Worm (Caenorhabditis elegans) whole organism, L1 larva: ENCODE measurements around the gene F13A2.5.

Experiments
- C16A3.4 ChIP-seq: fragments of 150-350 bp; optimal IDR thresholded peaks from 2 replicates; lab custom pipeline; 2014; ENCODE audit warnings: missing biosample characterization, missing genetic modification characterization
- blmp-1 ChIP-seq: fragments of 150-350 bp; optimal IDR thresholded peaks from 2 replicates; lab custom pipeline; 2014; ENCODE audit warnings: missing biosample characterization, missing genetic modification characterization
- ceh-63 ChIP-seq: fragments of 200-800 bp; sonication (Bioruptor generic); optimal IDR thresholded peaks from 2 replicates; lab custom pipeline; 2018; ENCODE audit warnings: mild to moderate bottlenecking, missing genetic modification characterization, missing compliant biosample characterization
- ceh-8 ChIP-seq: fragments of 200-800 bp; sonication (Bioruptor generic); optimal IDR thresholded peaks from 2 replicates; lab custom pipeline; 2018; ENCODE audit warnings: mild to moderate bottlenecking, missing genetic modification characterization, moderate library complexity, missing compliant biosample characterization
- ces-1 ChIP-seq: fragments of 150-350 bp; optimal IDR thresholded peaks from 2 replicates; lab custom pipeline; 2014; ENCODE audit warnings: missing biosample characterization, missing genetic modification reagents, missing genetic modification characterization
- dpl-1 ChIP-seq, 3 experiments: fragments of 150-350 bp in 2 of 3; sonication (generic microtip) in 1 of 3; optimal IDR thresholded peaks; 2 replicates each; lab custom pipeline; 2014 to 2017; ENCODE audit warnings: missing biosample characterization in 3 of 3, missing genetic modification characterization in 3 of 3, missing genetic modification reagents in 3 of 3
- efl-1 ChIP-seq, 4 experiments: fragments of 150-350 bp; optimal IDR thresholded peaks in 3 of 4; peaks in 1 of 4; 1 replicate in 1 of 4; 2 replicates in 3 of 4; lab custom pipeline; 2014; ENCODE audit warnings: missing biosample characterization in 2 of 4, missing genetic modification characterization in 2 of 4, missing genetic modification reagents in 2 of 4
- efl-3 ChIP-seq: fragments of 200-800 bp; sonication (Bioruptor generic); optimal IDR thresholded peaks from 2 replicates; lab custom pipeline; 2018; ENCODE audit warnings: mild to moderate bottlenecking, missing genetic modification characterization, missing compliant biosample characterization
- egl-27 ChIP-seq, 2 experiments: fragments of 150-350 bp in 1 of 2; sonication (generic microtip); optimal IDR thresholded peaks; 3 replicates each; lab custom pipeline; 2017 to 2018; ENCODE audit warnings: missing biosample characterization in 2 of 2, missing genetic modification characterization in 2 of 2, missing genetic modification reagents in 2 of 2
- elt-3 ChIP-seq, 6 experiments: fragments of 150-350 bp in 1 of 6; sonication (generic microtip); optimal IDR thresholded peaks; 2 replicates each; lab custom pipeline; 2017 to 2018; ENCODE audit warnings: missing biosample characterization in 6 of 6, missing genetic modification characterization in 6 of 6, inconsistent platforms in 1 of 6
- ets-5 ChIP-seq: fragments of 200-800 bp; sonication (Bioruptor generic); IDR thresholded peaks from 2 replicates; pipeline ENCODE4 v1.3.6; 2022; ENCODE audit warnings: missing genetic modification characterization, missing compliant biosample characterization
- fkh-10 ChIP-seq: sonication (generic microtip); optimal IDR thresholded peaks from 2 replicates; lab custom pipeline; 2017; ENCODE audit warnings: missing biosample characterization, missing genetic modification reagents, missing genetic modification characterization
- fkh-4 ChIP-seq: sonication (generic microtip); optimal IDR thresholded peaks from 2 replicates; lab custom pipeline; 2016; ENCODE audit warnings: missing compliant biosample characterization, missing genetic modification characterization, borderline replicate concordance
- fkh-8 ChIP-seq: sonication (generic microtip); optimal IDR thresholded peaks from 2 replicates; lab custom pipeline; 2016; ENCODE audit warnings: mild to moderate bottlenecking, missing genetic modification characterization, missing compliant biosample characterization
- fos-1 ChIP-seq: fragments of 150-350 bp; optimal IDR thresholded peaks from 2 replicates; lab custom pipeline; 2014; ENCODE audit warnings: missing biosample characterization, missing genetic modification characterization
- grh-1 ChIP-seq: fragments of 200-800 bp; sonication (Bioruptor generic); IDR thresholded peaks from 2 replicates; pipeline ENCODE4 v1.3.6; 2022; ENCODE audit warnings: missing genetic modification reagents, missing genetic modification characterization, missing compliant biosample characterization
- hlh-17 ChIP-seq: fragments of 200-800 bp; sonication (Bioruptor generic); optimal IDR thresholded peaks from 2 replicates; lab custom pipeline; 2018; ENCODE audit warnings: missing genetic modification characterization, mild to moderate bottlenecking, missing compliant biosample characterization, moderate library complexity, borderline replicate concordance
- lin-13 ChIP-seq: fragments of 150-350 bp; optimal IDR thresholded peaks from 2 replicates; lab custom pipeline; 2014; ENCODE audit warnings: missing biosample characterization, missing genetic modification reagents, missing genetic modification characterization
- lin-35 ChIP-seq, 2 experiments: fragments of 150-350 bp; optimal IDR thresholded peaks; 2 replicates each; lab custom pipeline; 2014; ENCODE audit warnings: missing biosample characterization in 2 of 2, missing genetic modification characterization in 2 of 2, missing genetic modification reagents in 2 of 2
- lin-39 ChIP-seq: fragments of 150-350 bp; optimal IDR thresholded peaks from 2 replicates; lab custom pipeline; 2014; ENCODE audit warnings: missing biosample characterization, missing genetic modification reagents, missing genetic modification characterization
- nhr-12 ChIP-seq: sonication (generic microtip); optimal IDR thresholded peaks from 2 replicates; lab custom pipeline; 2017; ENCODE audit warnings: missing biosample characterization, missing genetic modification characterization
- nhr-20 ChIP-seq: sonication (generic microtip); optimal IDR thresholded peaks from 2 replicates; lab custom pipeline; 2016; ENCODE audit warnings: mild to moderate bottlenecking, missing genetic modification characterization, missing compliant biosample characterization
- nhr-71 ChIP-seq: sonication (generic microtip); optimal IDR thresholded peaks from 2 replicates; lab custom pipeline; 2016; ENCODE audit warnings: mild to moderate bottlenecking, missing genetic modification characterization, moderate library complexity, missing compliant biosample characterization
- pax-3 ChIP-seq: fragments of 200-800 bp; sonication (Bioruptor generic); optimal IDR thresholded peaks from 2 replicates; lab custom pipeline; 2018; ENCODE audit warnings: mild to moderate bottlenecking, missing genetic modification characterization, moderate library complexity, missing compliant biosample characterization
- pqm-1 ChIP-seq: sonication (generic microtip); optimal IDR thresholded peaks from 3 replicates; lab custom pipeline; 2017; ENCODE audit warnings: missing biosample characterization, missing genetic modification characterization
- skn-1 ChIP-seq: fragments of 150-350 bp; optimal IDR thresholded peaks from 2 replicates; lab custom pipeline; 2014; ENCODE audit warnings: missing biosample characterization, missing genetic modification characterization
- snu-23 ChIP-seq: sonication (generic microtip); optimal IDR thresholded peaks from 2 replicates; lab custom pipeline; 2016; ENCODE audit warnings: missing genetic modification characterization, missing compliant biosample characterization
- sox-4 ChIP-seq: sonication (generic microtip); optimal IDR thresholded peaks from 2 replicates; lab custom pipeline; 2016; ENCODE audit warnings: missing genetic modification characterization, missing compliant biosample characterization
- tlp-1 ChIP-seq: fragments of 150-350 bp; optimal IDR thresholded peaks from 2 replicates; lab custom pipeline; 2014; ENCODE audit warnings: missing biosample characterization, missing genetic modification characterization
- unc-130 ChIP-seq: fragments of 150-350 bp; optimal IDR thresholded peaks from 2 replicates; lab custom pipeline; 2017; ENCODE audit warnings: missing biosample characterization, missing genetic modification characterization, inconsistent platforms
- vab-15 ChIP-seq: sonication (generic microtip); optimal IDR thresholded peaks from 2 replicates; lab custom pipeline; 2017; ENCODE audit warnings: missing genotype, mild to moderate bottlenecking, missing genetic modification characterization, missing compliant biosample characterization
- xbp-1 ChIP-seq: sonication (generic microtip); optimal IDR thresholded peaks from 2 replicates; lab custom pipeline; 2016; ENCODE audit warnings: missing genetic modification characterization, missing compliant biosample characterization
- ztf-11 ChIP-seq, 2 experiments: sonication (generic microtip); optimal IDR thresholded peaks; 2 replicates each; lab custom pipeline; 2016 to 2017; ENCODE audit warnings: missing genetic modification characterization in 2 of 2, missing biosample characterization in 1 of 2, missing compliant biosample characterization in 1 of 2
- ztf-4 ChIP-seq: fragments of 150-350 bp; optimal IDR thresholded peaks from 2 replicates; lab custom pipeline; 2014; ENCODE audit warnings: missing biosample characterization, missing genetic modification characterization

Gene F13A2.5

ce11 chrV:4450523-4451089, 48.8 kb upstream of the F13A2.5 start, which contains the start of gene rft-2 (continued):
- TF ChIP-seq snu-23 (GFP tag; lab: Kevin White, UChicago) = peak; percentile 69
- TF ChIP-seq ceh-63 (GFP tag; lab: Kevin White, UChicago) = no peak
- TF ChIP-seq ztf-4 (tag; lab: Kevin White, UChicago) = no peak
- no peak for TF ChIP-seq hlh-17 (GFP tag; lab: Kevin White, UChicago)
- no peak for TF ChIP-seq unc-130 (tag; lab: Kevin White, UChicago)
- peak; percentile 93 to 96 (median 95) for TF ChIP-seq dpl-1 (GFP tag; optimal IDR thresholded peaks at IDR 0.05; lab: Kevin White, UChicago)
- peak; percentile 53 for TF ChIP-seq fkh-8 (tag; lab: Kevin White, UChicago)
- peak; percentile 49 for TF ChIP-seq blmp-1 (tag; lab: Kevin White, UChicago)
- peak; percentile 58 for TF ChIP-seq xbp-1 (tag; lab: Kevin White, UChicago)
- TF ChIP-seq C16A3.4 (tag; lab: Kevin White, UChicago) = peak; percentile 39
- TF ChIP-seq fos-1 = peak; percentile 16
- peak; percentile 27 for TF ChIP-seq lin-13

- TF ChIP-seq hlh-17 (GFP tag; lab: Kevin White, UChicago) (no peak), fkh-8 (tag; lab: Kevin White, UChicago) (no peak), ceh-63 (GFP tag; lab: Kevin White, UChicago) (no peak), egl-27 (tag; optimal IDR thresholded peaks at IDR 0.05; lab: Kevin White, UChicago) (no peak), C16A3.4 (tag; lab: Kevin White, UChicago) (no peak), snu-23 (GFP tag; lab: Kevin White, UChicago) (no peak), ets-5 (no peak)
Observed at ce11 chrV:4447637-4448036, 45.9 kb upstream of the F13A2.5 start.

ce11 chrV:4442749-4443381, 41.1 kb upstream of the F13A2.5 start, which contains the start of gene rft-1:
TSS of gene rft-1 (minus strand) at chrV:4443223.
- TF ChIP-seq efl-3 (no peak), efl-1 (optimal IDR thresholded peaks at IDR 0.05; lab: Kevin White, UChicago) (no peak), efl-1 (GFP tag; optimal IDR thresholded peaks at IDR 0.05 in 1 of 2; lab: Kevin White, UChicago) (peak in 1 of 2 experiments; percentile 88), nhr-20 (tag; lab: Kevin White, UChicago) (peak; percentile 23), lin-35 (GFP tag; optimal IDR thresholded peaks at IDR 0.05; lab: Kevin White, UChicago) (peak in 1 of 2 experiments; percentile 21)

ce11 chrV:4437215-4437614, 35.5 kb upstream of the F13A2.5 start:
- TF ChIP-seq blmp-1 (tag; lab: Kevin White, UChicago) (peak; percentile 59), sox-4 (tag; lab: Kevin White, UChicago) (no peak)

ce11 chrV:4435411-4435981, 33.7 kb upstream of the F13A2.5 start, which contains the start of gene Y47D7A.13:
TSS of gene Y47D7A.13 (minus strand) at chrV:4435927.
- TF ChIP-seq ceh-8 (GFP tag; lab: Kevin White, UChicago) (peak; percentile 52), lin-39 (tag; lab: Kevin White, UChicago) (no peak)

ce11 chrV:4432783-4433237, 31.0 kb upstream of the F13A2.5 start, which contains the start of gene Y47D7A.15:
TSS of gene Y47D7A.15 (minus strand) at chrV:4433187.
- TF ChIP-seq snu-23 (GFP tag; lab: Kevin White, UChicago) (no peak), ceh-8 (GFP tag; lab: Kevin White, UChicago) (peak; percentile 62)

- no peak for TF ChIP-seq lin-13
- no peak for TF ChIP-seq nhr-12 (tag; lab: Kevin White, UChicago)
- TF ChIP-seq fkh-10 (GFP tag; lab: Kevin White, UChicago) = no peak
- no peak for TF ChIP-seq lin-39 (tag; lab: Kevin White, UChicago)
- TF ChIP-seq grh-1 (GFP tag; lab: Robert Waterston, UW) = no peak
- TF ChIP-seq skn-1 (tag; lab: Kevin White, UChicago) = no peak
- TF ChIP-seq pqm-1 (tag; lab: Kevin White, UChicago) = no peak
- no peak for TF ChIP-seq vab-15 (tag; lab: Kevin White, UChicago)
- TF ChIP-seq fkh-4 = no peak
- no peak for TF ChIP-seq elt-3 (tag; optimal IDR thresholded peaks at IDR 0.05; lab: Kevin White, UChicago)
- no peak for TF ChIP-seq nhr-71 (tag; lab: Kevin White, UChicago)
- no peak for TF ChIP-seq pax-3 (tag; lab: Kevin White, UChicago)
- no peak for TF ChIP-seq fos-1
- no peak for TF ChIP-seq lin-35 (GFP tag; optimal IDR thresholded peaks at IDR 0.05; lab: Kevin White, UChicago)
- no peak for TF ChIP-seq tlp-1 (tag; lab: Kevin White, UChicago)
- no peak for TF ChIP-seq ztf-11 (tag; optimal IDR thresholded peaks at IDR 0.05; lab: Kevin White, UChicago)
- no peak for TF ChIP-seq ces-1 (GFP tag; lab: Kevin White, UChicago)
- TF ChIP-seq, all 84 proteins: peak for 0
Observed at ce11 chrV:4429576-4429975, 27.8 kb upstream of the F13A2.5 start, which contains the start of gene Y47D7A.12. TSS of gene Y47D7A.12 (minus strand) at chrV:4429676.
